Fruit fly (Drosophila melanogaster) whole organism, embryonic: ENCODE measurements around the gene CG8066.

Experiments used
- CG11085 ChIP-seq: fragments of 200-800 bp; sonication (Bioruptor generic); IDR thresholded peaks from 2 replicates; pipeline ENCODE4 v1.3.6; 2022; ENCODE audit warnings: missing biosample characterization, missing genetic modification characterization
- CG11723 ChIP-seq: fragments of 200-800 bp; sonication (Bioruptor generic); optimal IDR thresholded peaks from 2 replicates; lab custom pipeline; 2017; ENCODE audit warnings: missing biosample characterization, mild to moderate bottlenecking, missing genetic modification characterization
- CG15073 ChIP-seq: fragments of 200-800 bp; sonication (Bioruptor generic); optimal IDR thresholded peaks from 2 replicates; lab custom pipeline; 2016; ENCODE audit warnings: missing biosample characterization, missing genetic modification characterization
- Deaf1 ChIP-seq: fragments of 200-800 bp; optimal IDR thresholded peaks from 3 replicates; lab custom pipeline; 2019; ENCODE audit warnings: missing biosample characterization, mild to moderate bottlenecking, missing genetic modification characterization, moderate library complexity
- E2f1 ChIP-seq: fragments of 200-800 bp; sonication (Bioruptor generic); IDR thresholded peaks from 2 replicates; pipeline ENCODE4 v1.3.6; 2022; ENCODE audit warnings: missing biosample characterization, missing genetic modification characterization
- dmrt11E ChIP-seq: fragments of 200-800 bp; sonication (Bioruptor generic); optimal IDR thresholded peaks from 3 replicates; lab custom pipeline; 2018; ENCODE audit warnings: missing biosample characterization, mild to moderate bottlenecking, missing genetic modification characterization, moderate library complexity
- her ChIP-seq: fragments of 200-800 bp; sonication (Bioruptor generic); optimal IDR thresholded peaks from 2 replicates; lab custom pipeline; 2016; ENCODE audit warnings: missing biosample characterization, missing genetic modification characterization
- maf-S ChIP-seq: fragments of 200-800 bp; sonication (Bioruptor generic); optimal IDR thresholded peaks from 2 replicates; lab custom pipeline; 2016; ENCODE audit warnings: missing biosample characterization, missing genetic modification characterization
- wek ChIP-seq: fragments of 200-800 bp; sonication (Bioruptor generic); optimal IDR thresholded peaks from 3 replicates; lab custom pipeline; 2018; ENCODE audit warnings: missing biosample characterization, mild to moderate bottlenecking, missing genetic modification characterization, moderate library complexity
- z ChIP-seq: fragments of 200-800 bp; sonication (Bioruptor generic); IDR thresholded peaks from 3 replicates; pipeline ENCODE4 v1.3.6; 2022; ENCODE audit warnings: missing biosample characterization, missing genetic modification characterization

DNA sequence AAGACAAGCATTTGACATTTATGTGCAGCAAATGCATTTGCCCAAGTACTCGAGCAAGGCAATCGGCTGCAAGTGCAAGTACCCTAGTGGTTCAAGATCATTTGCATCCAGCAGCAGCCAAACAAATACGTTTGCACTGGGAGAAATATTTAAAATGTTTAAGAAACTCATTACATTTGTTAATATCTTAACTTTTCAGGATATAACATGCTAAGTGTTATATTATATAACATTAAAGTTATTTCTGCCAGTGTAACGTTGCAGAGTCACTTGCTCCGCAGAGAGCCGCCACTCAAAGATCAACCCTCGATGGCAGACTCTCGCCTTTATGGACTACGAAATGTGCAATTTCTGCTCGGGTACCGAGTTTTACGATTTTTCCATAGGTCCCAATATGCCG lies 20.8 kb upstream of the CG8066 start:
- TF ChIP-seq CG15073 (GFP tag; lab: Kevin White, UChicago) (no peak), Deaf1 (tag; lab: Kevin White, UChicago) (no peak), z (GFP tag; lab: Robert Waterston, UW) (no peak), CG11085 (GFP tag; lab: Robert Waterston, UW) (no peak), dmrt11E (tag; lab: Kevin White, UChicago) (peak; percentile 74), her (GFP tag; lab: Kevin White, UChicago) (no peak), E2f1 (GFP tag; lab: Robert Waterston, UW) (no peak), wek (GFP tag; lab: Kevin White, UChicago) (no peak), maf-S (GFP tag; lab: Kevin White, UChicago) (no peak), CG11723 (GFP tag; lab: Kevin White, UChicago) (no peak)
